Worm (Caenorhabditis elegans) whole organism, L3 larva: ENCODE data around the gene C18H7.1.
A peak's percentile ranks its signal among the peaks of the same experiment; 100 is the strongest.

ENCODE experiments used
- lin-39 ChIP-seq: fragments of 150-350 bp; optimal IDR thresholded peaks from 2 replicates; lab custom pipeline; 2018; ENCODE audit warnings: missing biosample characterization, missing genetic modification reagents, missing genetic modification characterization
- nhr-11 ChIP-seq: fragments of 150-350 bp; optimal IDR thresholded peaks from 2 replicates; lab custom pipeline; 2014; ENCODE audit warnings: missing biosample characterization, missing genetic modification characterization
- nhr-25 ChIP-seq: sonication (generic microtip); optimal IDR thresholded peaks from 2 replicates; lab custom pipeline; 2017; ENCODE audit warnings: missing biosample characterization, missing genetic modification characterization
- tbx-2 ChIP-seq: sonication (generic microtip); optimal IDR thresholded peaks from 2 replicates; lab custom pipeline; 2016; ENCODE audit warnings: mild to moderate bottlenecking, missing genetic modification characterization, missing compliant biosample characterization
- zag-1 ChIP-seq: fragments of 150-350 bp; optimal IDR thresholded peaks from 2 replicates; lab custom pipeline; 2014; ENCODE audit warnings: missing biosample characterization, missing genetic modification characterization

DNA sequence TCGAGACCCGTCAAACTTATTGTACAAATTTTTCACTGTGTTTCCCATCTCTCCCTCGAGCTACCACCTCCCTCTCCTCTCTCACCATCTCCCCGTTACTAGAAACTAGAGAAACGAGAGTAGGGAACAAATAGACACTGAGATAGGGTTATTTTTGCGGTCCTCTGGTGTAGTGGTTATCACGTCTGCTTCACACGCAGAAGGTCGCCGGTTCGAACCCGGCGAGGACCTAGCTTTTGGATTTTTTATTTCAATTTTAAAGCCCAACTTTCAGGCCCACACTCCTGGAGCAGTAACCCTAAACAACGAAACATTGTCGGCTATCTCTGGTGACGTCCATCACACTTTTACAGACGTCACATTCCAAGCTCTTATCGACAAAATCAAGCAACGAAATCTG is 5.0 kb downstream of the C18H7.1 start:
- TF ChIP-seq nhr-11 (tag; lab: Kevin White, UChicago) (no peak), tbx-2 (tag; lab: Kevin White, UChicago) (peak; percentile 10), lin-39 (tag; lab: Kevin White, UChicago) (peak; percentile 58), zag-1 (no peak), nhr-25 (tag; lab: Kevin White, UChicago) (no peak)
